Fruit fly (Drosophila melanogaster) S2 (cell line): Measurements from ENCODE around the gene ppk31.

Source experiments
- CG8478 ChIP-seq: fragments of >200 bp; optimal IDR thresholded peaks from 2 replicates; lab custom pipeline; 2018
- CTCF ChIP-seq, 2 experiments: fragments of >200 bp; optimal IDR thresholded peaks; 2 replicates each; lab custom pipeline; 2018

The ppk31 gene

DNA sequence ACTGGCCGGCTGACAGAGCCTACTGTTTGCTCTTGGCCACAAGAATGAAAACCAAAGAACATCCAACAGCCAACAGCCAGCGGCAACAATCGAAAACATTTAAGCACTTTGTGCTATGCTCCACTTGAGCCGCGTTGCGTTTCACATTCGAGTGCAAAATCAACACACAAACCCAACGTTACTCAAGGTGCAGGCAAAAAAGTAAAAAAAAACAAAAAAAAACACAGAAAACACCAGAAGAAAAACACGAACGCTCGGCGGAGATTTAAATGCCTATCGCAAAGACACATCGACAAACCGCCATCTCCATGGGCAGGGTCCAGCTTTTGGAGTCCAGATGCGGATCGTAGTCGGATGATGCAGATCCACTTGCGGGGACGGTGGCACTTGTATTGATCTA, 40.9 kb downstream of the ppk31 start:
- TF ChIP-seq CTCF (optimal IDR thresholded peaks at IDR 0.05; lab: Kevin White, UChicago), result no peak
- TF ChIP-seq CG8478 (lab: Kevin White, UChicago), result no peak

DNA sequence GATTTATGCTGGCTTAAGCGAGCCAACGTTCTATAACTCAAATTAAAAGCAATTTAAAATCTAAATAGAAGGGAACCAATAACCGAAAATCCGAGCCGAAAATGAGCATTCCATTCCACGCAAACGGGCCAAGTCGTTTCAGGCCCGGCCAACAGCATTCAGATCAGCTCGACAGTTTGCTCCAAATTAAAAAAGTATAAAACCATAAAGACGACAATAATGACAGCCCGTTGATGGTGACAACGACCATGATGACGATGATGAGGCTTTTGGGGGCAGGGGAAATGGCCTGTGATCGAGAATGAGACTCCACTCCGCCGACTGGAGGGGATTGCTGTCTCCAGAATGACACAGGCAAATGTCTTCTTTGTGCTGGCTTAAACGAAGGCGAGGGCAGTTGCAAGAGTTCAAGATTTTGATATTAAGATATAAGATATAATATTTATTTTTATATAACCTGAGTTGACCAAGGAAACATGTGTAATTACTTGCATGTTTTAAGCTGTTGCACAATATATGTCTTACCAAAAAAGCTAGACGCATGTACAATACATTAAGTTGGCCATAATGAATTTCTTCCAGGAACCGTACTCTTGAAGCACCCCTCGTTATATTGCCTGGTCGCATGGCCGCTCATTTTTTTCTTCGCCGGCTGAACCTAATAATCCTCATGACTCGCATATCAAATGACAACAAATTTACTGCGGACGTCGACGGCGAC, 41.9 kb downstream of the ppk31 start:
- TF ChIP-seq CG8478 (lab: Kevin White, UChicago) (no peak), CTCF (optimal IDR thresholded peaks at IDR 0.05; lab: Kevin White, UChicago) (no peak)

DNA sequence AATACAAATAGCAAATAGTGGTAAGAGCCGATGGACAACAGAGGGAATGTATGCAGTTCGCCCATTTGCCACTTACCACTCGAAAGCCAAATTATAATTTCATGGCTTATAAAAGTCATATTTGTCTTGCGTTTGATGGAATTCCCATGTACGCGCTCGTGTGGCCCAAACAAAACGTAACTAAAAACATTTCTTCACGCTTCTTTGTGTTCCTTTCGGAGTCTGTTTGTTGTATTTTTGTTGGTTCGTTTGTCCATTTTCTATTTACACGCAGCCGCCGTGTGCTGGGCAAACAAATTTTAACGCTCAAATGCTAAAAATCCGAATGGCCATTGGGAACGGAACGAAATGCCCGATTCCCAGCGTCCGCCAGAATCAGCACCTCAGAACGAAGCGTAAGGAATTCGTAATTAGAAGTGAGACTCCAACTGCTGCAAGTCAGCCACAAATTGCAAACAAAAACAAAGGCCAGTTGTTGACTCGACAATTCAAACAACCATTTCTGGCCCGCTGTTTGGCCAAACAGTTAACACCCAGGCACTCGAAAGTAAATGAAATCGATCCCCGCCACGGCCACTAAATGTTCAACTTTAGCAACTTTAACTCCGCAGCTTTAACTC, 45.9 kb downstream of the ppk31 start:
- TF ChIP-seq CTCF (optimal IDR thresholded peaks at IDR 0.05; lab: Kevin White, UChicago) (no peak), CG8478 (lab: Kevin White, UChicago) (no peak)

DNA sequence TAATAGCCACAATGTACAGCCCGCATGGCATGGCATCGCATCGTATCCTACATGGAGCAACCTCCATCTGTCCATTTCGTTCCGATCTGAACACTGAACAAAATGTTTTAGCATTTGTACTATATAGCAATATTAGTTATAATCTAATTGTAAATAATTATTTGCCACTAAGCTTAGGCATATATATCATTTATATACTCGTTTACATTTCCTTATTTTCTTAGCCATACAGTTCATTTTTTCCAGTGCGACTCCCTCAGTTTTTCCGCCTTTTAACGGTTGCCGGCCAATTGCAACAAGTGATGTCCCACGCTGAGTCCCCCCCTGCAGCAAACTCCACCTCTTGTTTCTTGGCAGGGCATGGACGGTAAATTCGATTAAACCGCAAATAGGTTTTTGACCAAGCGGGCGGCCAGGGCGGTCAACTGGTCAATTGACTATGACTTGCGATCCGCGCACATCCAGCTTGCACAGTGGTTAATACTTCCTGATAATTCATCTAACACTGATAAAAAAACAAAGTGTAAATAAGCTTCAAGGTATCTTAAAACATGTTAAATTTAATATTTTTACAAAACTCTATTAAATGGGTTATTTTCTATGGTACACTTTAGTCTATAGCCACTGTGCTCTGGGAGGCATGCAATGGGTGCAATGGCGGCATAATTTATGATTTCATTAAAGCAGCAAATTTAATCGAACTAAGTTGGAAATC, 46.8 kb downstream of the ppk31 start:
- TF ChIP-seq CTCF (optimal IDR thresholded peaks at IDR 0.05; lab: Kevin White, UChicago) (no peak), CG8478 (lab: Kevin White, UChicago) (no peak)

DNA sequence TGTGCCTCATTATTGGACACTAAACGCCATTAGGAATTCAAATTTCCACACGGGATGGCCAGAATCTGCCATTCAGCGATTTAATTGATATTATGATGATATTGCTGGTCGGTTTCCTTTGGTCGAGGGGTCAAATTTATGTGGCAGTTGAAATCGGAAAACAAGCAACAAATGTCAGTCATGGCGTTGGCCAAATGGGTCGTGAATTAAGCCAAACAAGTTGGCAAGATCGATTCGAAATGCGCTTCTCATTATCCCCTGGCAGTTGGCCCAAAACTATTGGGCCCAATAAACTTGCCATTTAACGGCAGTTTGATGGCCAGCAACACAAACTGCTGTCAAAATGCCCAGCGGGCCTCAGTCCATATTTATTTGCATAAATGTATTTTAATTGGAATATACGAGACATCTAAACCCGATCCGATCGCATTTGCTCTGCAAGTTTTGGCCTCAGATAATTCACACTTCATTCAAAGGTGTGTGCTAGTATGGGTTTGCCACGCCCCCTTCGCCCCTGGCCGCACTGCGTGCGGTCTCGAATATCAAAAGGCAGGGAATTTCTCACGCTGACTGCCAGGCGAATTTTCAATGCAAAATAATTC, 50.2 kb downstream of the ppk31 start:
- TF ChIP-seq CG8478 (lab: Kevin White, UChicago) (no peak), CTCF (optimal IDR thresholded peaks at IDR 0.05; lab: Kevin White, UChicago) (no peak)
